Worm (Caenorhabditis elegans): ENCODE measurements around the gene B0244.17.

B0244.17 gene

ce11 chrIII:5697266-5697665 is 35.8 kb upstream of the B0244.17 start, which contains the start of gene B0336.7:
Gene B0336.7, minus strand, starts transcription at chrIII:5697366.
- TF ChIP-seq snpc-4 (tag; optimal IDR thresholded peaks at IDR 0.05) (no peak), nhr-71 (tag; optimal IDR thresholded peaks at IDR 0.05) (no peak), lin-13 (GFP tag; optimal IDR thresholded peaks at IDR 0.05) (no peak), nhr-28 (tag; optimal IDR thresholded peaks at IDR 0.05) (no peak), nhr-47 (tag; optimal IDR thresholded peaks at IDR 0.05) (no peak), egl-27 (tag; optimal IDR thresholded peaks at IDR 0.05) (no peak), alr-1 (tag; optimal IDR thresholded peaks at IDR 0.05; ENCODE audit: borderline replicate concordance) (no peak), ceh-63 (GFP tag; optimal IDR thresholded peaks at IDR 0.05) (no peak), C16A3.4 (tag; optimal IDR thresholded peaks at IDR 0.05) (no peak), sptf-1 (tag; optimal IDR thresholded peaks at IDR 0.05) (no peak), jun-1 (tag; optimal IDR thresholded peaks at IDR 0.05) (no peak), vab-15 (tag; optimal IDR thresholded peaks at IDR 0.05) (no peak)

DNA sequence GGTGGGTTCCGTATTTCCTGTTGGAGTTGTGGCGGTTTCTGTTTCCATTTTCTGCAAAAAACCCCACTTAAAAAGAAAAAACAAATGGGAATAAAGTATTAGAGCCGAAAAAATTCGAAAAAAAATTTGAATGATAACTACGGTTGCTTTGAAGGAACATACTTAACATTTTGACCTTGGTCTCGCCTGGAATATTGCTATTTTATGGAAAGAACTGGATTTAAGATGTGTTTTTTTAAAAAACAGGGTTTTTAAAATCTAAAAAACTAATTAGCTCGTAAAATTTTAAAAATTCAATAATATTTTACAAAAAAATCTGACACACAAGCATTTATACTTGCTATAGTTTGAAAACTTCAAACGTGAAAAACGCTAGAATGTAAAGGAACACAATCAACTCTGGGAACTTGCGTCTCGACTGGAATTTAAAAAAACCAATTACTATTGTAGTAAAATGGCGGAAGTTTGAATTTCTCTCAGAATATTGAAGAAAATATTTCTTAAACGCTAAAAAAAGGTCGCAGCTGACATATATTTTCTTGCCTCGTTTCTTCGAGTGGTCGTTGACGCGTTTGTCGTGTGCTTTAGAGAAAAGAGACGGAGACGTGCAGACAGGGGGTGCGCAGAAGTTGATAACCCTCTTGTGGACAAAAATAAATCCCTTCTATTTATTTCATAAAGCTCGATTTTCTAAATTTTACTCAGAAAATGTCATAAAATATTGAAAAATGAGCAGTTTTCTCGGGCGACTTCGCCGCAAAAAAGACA is 34.9 kb upstream of the B0244.17 start, which contains the start of the genes lgg-3 and rgs-5:
lgg-3 (minus strand) TSS at position 51 of the 768 bp plus-strand sequence.
rgs-5 (plus strand) TSS at position 593 of the 768 bp plus-strand sequence.
- TF ChIP-seq fkh-8 (tag; optimal IDR thresholded peaks at IDR 0.05) (peak; percentile 1), nhr-237 (tag; optimal IDR thresholded peaks at IDR 0.05) (no peak), mdl-1 (tag; optimal IDR thresholded peaks at IDR 0.05) (peak in 1 of 2 experiments; percentile 8), hlh-17 (GFP tag; optimal IDR thresholded peaks at IDR 0.05; ENCODE audit: borderline replicate concordance) (no peak), nhr-71 (tag; optimal IDR thresholded peaks at IDR 0.05) (peak; percentile 46), ceh-63 (GFP tag; optimal IDR thresholded peaks at IDR 0.05) (no peak), elt-3 (tag; optimal IDR thresholded peaks at IDR 0.05) (peak in 1 of 6 experiments; percentile 28), lin-14 (GFP tag; optimal IDR thresholded peaks at IDR 0.05) (no peak), nhr-85 (tag) (peak; percentile 17), lin-13 (GFP tag; optimal IDR thresholded peaks at IDR 0.05) (no peak), fkh-10 (GFP tag; optimal IDR thresholded peaks at IDR 0.05) (no peak), aha-1 (tag; optimal IDR thresholded peaks at IDR 0.05) (no peak), efl-1 (optimal IDR thresholded peaks at IDR 0.05) (peak; percentile 50 to 70), efl-1 (GFP tag; optimal IDR thresholded peaks at IDR 0.05 in 1 of 2) (peak; percentile 47 to 93), egl-27 (tag; optimal IDR thresholded peaks at IDR 0.05) (no peak), dpl-1 (GFP tag; optimal IDR thresholded peaks at IDR 0.05) (peak; percentile 14 to 64 (median 48)), nhr-20 (tag; optimal IDR thresholded peaks at IDR 0.05) (peak; percentile 3), egl-13 (tag; optimal IDR thresholded peaks at IDR 0.05) (no peak), jun-1 (tag; optimal IDR thresholded peaks at IDR 0.05) (no peak), nhr-28 (tag; optimal IDR thresholded peaks at IDR 0.05) (no peak), isw-1 (GFP tag; IDR thresholded peaks at IDR 0.05) (no peak), blmp-1 (tag; optimal IDR thresholded peaks at IDR 0.05) (peak; percentile 20), tlp-1 (tag; optimal IDR thresholded peaks at IDR 0.05) (no peak), rnt-1 (tag; optimal IDR thresholded peaks at IDR 0.05) (peak; percentile 34), F16B12.6 (tag; optimal IDR thresholded peaks at IDR 0.05) (no peak), snu-23 (GFP tag; optimal IDR thresholded peaks at IDR 0.05) (peak; percentile 30), lsy-2 (tag; optimal IDR thresholded peaks at IDR 0.05) (peak; percentile 30 to 62), mep-1 (tag; optimal IDR thresholded peaks at IDR 0.05) (peak; percentile 15), pqm-1 (tag; optimal IDR thresholded peaks at IDR 0.05) (no peak), efl-3 (GFP tag; optimal IDR thresholded peaks at IDR 0.05) (no peak), fkh-4 (tag; optimal IDR thresholded peaks at IDR 0.05; ENCODE audit: borderline replicate concordance) (no peak), C04F5.9 (tag; optimal IDR thresholded peaks at IDR 0.05) (no peak), ceh-82 (tag; optimal IDR thresholded peaks at IDR 0.05) (peak in 1 of 3 experiments; percentile 34), lin-35 (GFP tag; optimal IDR thresholded peaks at IDR 0.05) (peak; percentile 10 to 70), unc-130 (tag; optimal IDR thresholded peaks at IDR 0.05) (no peak), ets-5 (GFP tag; IDR thresholded peaks at IDR 0.05) (no peak), skn-1 (tag; optimal IDR thresholded peaks at IDR 0.05) (no peak), C16A3.4 (tag; optimal IDR thresholded peaks at IDR 0.05) (peak; percentile 27), lin-39 (tag; optimal IDR thresholded peaks at IDR 0.05) (no peak), ama-1 (optimal IDR thresholded peaks at IDR 0.05) (no peak), unc-86 (tag; optimal IDR thresholded peaks at IDR 0.05) (no peak), lin-15B (tag; optimal IDR thresholded peaks at IDR 0.05) (peak; percentile 18), mef-2 (tag; optimal IDR thresholded peaks at IDR 0.05) (no peak), pag-3 (tag; optimal IDR thresholded peaks at IDR 0.05; ENCODE audit: borderline replicate concordance, insufficient read depth) (no peak), alr-1 (tag; optimal IDR thresholded peaks at IDR 0.05; ENCODE audit: borderline replicate concordance) (no peak)
